Fruit fly (Drosophila melanogaster): ENCODE data around the gene CG13625.

The CG13625 gene

DNA sequence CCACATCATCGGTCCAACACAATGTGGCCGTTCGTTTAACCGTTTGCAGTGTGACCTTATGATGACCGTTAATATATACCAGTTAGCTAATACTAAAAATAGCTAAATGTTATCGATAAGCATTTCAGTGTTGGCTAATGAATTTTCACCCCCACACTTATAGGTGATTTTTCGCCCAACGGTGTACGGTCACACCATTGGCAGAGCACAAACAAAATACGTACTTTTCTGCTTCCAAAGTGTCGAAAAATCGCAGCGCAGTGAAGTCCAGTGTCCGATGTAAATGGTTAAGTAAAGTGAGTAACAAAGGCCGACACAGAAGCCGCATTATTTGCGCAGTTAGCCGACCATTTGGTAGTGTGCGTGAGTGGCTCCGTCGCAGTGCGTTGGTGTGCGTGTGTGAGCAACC, 40.6 kb upstream of the CG13625 start, which contains the start of the genes Syx18 and atl (continued):
- TF ChIP-seq CG17568 (GFP tag; optimal IDR thresholded peaks at IDR 0.05): no peak
- peak; percentile 58 for TF ChIP-seq zen (tag; optimal IDR thresholded peaks at IDR 0.05)
- TF ChIP-seq ssp (GFP tag; IDR thresholded peaks at IDR 0.05): no peak
- TF ChIP-seq CG7839 (tag; optimal IDR thresholded peaks at IDR 0.05): no peak
- TF ChIP-seq Dek (tag; optimal IDR thresholded peaks at IDR 0.05): peak; percentile 4
- TF ChIP-seq Rx (GFP tag; IDR thresholded peaks at IDR 0.05): no peak
- peak; percentile 51 for TF ChIP-seq nmo (GFP tag; optimal IDR thresholded peaks at IDR 0.05)
- no peak for TF ChIP-seq ATbp (GFP tag; optimal IDR thresholded peaks at IDR 0.05)
- TF ChIP-seq nerfin-2 (GFP tag; IDR thresholded peaks at IDR 0.05; ENCODE audit: partially characterized antibody): no peak
- TF ChIP-seq Hr3 (GFP tag; optimal IDR thresholded peaks at IDR 0.05): no peak
- TF ChIP-seq amos (GFP tag; IDR thresholded peaks at IDR 0.05; ENCODE audit: partially characterized antibody): peak; percentile 37; the same call in 1 of the 2 replicates
- no peak for TF ChIP-seq al (GFP tag; IDR thresholded peaks at IDR 0.05)
- no peak for TF ChIP-seq CG14050 (GFP tag; IDR thresholded peaks at IDR 0.05)
- no peak for TF ChIP-seq sens-2 (GFP tag; IDR thresholded peaks at IDR 0.05)
- TF ChIP-seq Abd-B (GFP tag; optimal IDR thresholded peaks at IDR 0.05): no peak
- TF ChIP-seq HLHmδ (GFP tag; optimal IDR thresholded peaks at IDR 0.05): no peak
- peak; percentile 40 for TF ChIP-seq CG34376 (GFP tag; optimal IDR thresholded peaks at IDR 0.05)
- no peak for TF ChIP-seq CG13296 (GFP tag; optimal IDR thresholded peaks at IDR 0.05)
- TF ChIP-seq CG13123 (GFP tag; optimal IDR thresholded peaks at IDR 0.05): no peak
- no peak for TF ChIP-seq ttk (GFP tag; IDR thresholded peaks at IDR 0.05)
- TF ChIP-seq CG6654 (GFP tag; optimal IDR thresholded peaks at IDR 0.05): no peak
- TF ChIP-seq D19A (tag; optimal IDR thresholded peaks at IDR 0.05): no peak
- TF ChIP-seq CG31388 (GFP tag; optimal IDR thresholded peaks at IDR 0.05): no peak
- no peak for TF ChIP-seq CG1832 (GFP tag; optimal IDR thresholded peaks at IDR 0.05)
- no peak for TF ChIP-seq Atf3 (GFP tag; optimal IDR thresholded peaks at IDR 0.05)
- TF ChIP-seq CG12744 (GFP tag; optimal IDR thresholded peaks at IDR 0.05): no peak
- TF ChIP-seq bbx (GFP tag; IDR thresholded peaks at IDR 0.05; ENCODE audit: partially characterized antibody): 0 out of 2 replicates have a peak, but pooled peaks have one; percentile 34
- TF ChIP-seq ro (GFP tag; IDR thresholded peaks at IDR 0.05): no peak
- TF ChIP-seq CG6765 (GFP tag; optimal IDR thresholded peaks at IDR 0.05): no peak
- no peak for TF ChIP-seq croc (GFP tag; conservative IDR thresholded peaks at IDR 0.05)
- no peak for TF ChIP-seq org-1 (GFP tag; optimal IDR thresholded peaks at IDR 0.05)
- no peak for TF ChIP-seq Meics (GFP tag; optimal IDR thresholded peaks at IDR 0.05)
- peak; percentile 92; the same call in 1 of the 2 replicates for TF ChIP-seq MBD-R2 (GFP tag; IDR thresholded peaks at IDR 0.05)
- TF ChIP-seq eyg (GFP tag; optimal IDR thresholded peaks at IDR 0.05): no peak
- TF ChIP-seq CG10543 (GFP tag; optimal IDR thresholded peaks at IDR 0.05): peak; percentile 24
- no peak for TF ChIP-seq CG16779 (GFP tag; IDR thresholded peaks at IDR 0.05)
- TF ChIP-seq Ets65A (GFP tag): peak; percentile 90
- TF ChIP-seq Nf-YA (GFP tag; IDR thresholded peaks at IDR 0.05): no peak
- TF ChIP-seq CG30403 (GFP tag; optimal IDR thresholded peaks at IDR 0.05): no peak
- peak; percentile 83 for TF ChIP-seq Ets97D (GFP tag; optimal IDR thresholded peaks at IDR 0.05)
- TF ChIP-seq CG10431 (GFP tag; optimal IDR thresholded peaks at IDR 0.05): no peak
- no peak for TF ChIP-seq dan (GFP tag; IDR thresholded peaks at IDR 0.05)
- no peak for TF ChIP-seq gt (GFP tag; IDR thresholded peaks at IDR 0.05)
- no peak for TF ChIP-seq CG10321 (GFP tag; IDR thresholded peaks at IDR 0.05)
- TF ChIP-seq CG10147 (GFP tag; optimal IDR thresholded peaks at IDR 0.05): no peak
- no peak for TF ChIP-seq CG7372 (GFP tag; IDR thresholded peaks at IDR 0.05)
- peak; percentile 36; the same call in 2 of the 3 replicates for TF ChIP-seq ci (GFP tag; IDR thresholded peaks at IDR 0.05)
- TF ChIP-seq CG18619 (GFP tag; optimal IDR thresholded peaks at IDR 0.05): no peak
- peak; percentile 34 for TF ChIP-seq nom (GFP tag; optimal IDR thresholded peaks at IDR 0.05)
- no peak for TF ChIP-seq nerfin-1 (tag; optimal IDR thresholded peaks at IDR 0.05)
- TF ChIP-seq CG12769 (tag; optimal IDR thresholded peaks at IDR 0.05): no peak
- no peak for TF ChIP-seq CG4707 (GFP tag; optimal IDR thresholded peaks at IDR 0.05)

All from whole organism, embryonic.